Worm (Caenorhabditis elegans): ENCODE results near the gene zyg-12.

Gene zyg-12

ce11 chrII:4953289-4953688, 3.6 kb downstream of the zyg-12 start, which contains the start of gene ndx-3:
Gene ndx-3, plus strand, starts transcription at chrII:4953589.
- TF ChIP-seq ztf-22 (GFP tag; optimal IDR thresholded peaks at IDR 0.05) (no peak), snpc-1.3 (tag; optimal IDR thresholded peaks at IDR 0.05; ENCODE audit: insufficient read depth) (no peak), pha-4 (tag; optimal IDR thresholded peaks at IDR 0.05) (no peak), dpff-1 (tag; optimal IDR thresholded peaks at IDR 0.05) (no peak), lin-35 (GFP tag; optimal IDR thresholded peaks at IDR 0.05) (no peak)

DNA sequence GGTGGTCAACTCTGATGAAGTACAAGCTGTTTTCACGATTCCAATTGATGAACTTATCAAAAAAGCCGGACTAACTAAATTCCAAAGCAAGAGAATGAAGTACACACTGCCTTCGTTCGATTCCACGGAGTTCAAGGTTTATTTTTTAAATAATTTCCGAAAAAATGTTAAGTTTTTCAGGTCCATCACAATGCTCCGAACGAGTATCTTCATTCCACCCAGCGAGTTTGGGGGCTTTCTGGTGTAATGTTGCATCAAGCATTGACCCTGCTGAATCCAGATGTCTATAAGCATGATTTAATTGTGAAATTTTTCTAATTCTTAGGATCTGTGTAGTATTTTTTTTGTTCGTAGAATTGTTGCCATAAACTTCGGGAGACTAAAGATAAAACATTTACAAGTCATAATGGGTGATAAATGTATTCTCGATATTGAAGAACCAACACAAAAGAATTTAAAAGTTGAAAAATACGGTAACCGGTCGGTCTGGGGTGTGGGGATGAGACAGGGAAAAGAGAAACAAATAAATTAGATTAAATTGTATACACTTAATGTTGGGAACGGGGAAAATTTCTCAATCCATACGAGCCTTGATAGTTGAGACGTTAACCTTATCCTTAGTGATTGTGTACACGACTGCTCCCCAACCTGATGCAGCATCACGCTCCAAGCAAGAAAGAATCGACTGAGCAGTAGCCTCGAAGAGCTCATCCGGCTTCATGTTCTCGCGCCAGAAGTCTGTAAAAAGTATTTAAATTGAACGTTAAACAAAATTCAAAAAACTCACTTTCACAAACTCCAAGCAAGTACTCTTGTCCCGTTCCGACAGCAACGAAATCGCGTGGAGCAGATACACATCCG, 4.6 kb downstream of the zyg-12 start:
- TF ChIP-seq ekl-4 (GFP tag; IDR thresholded peaks at IDR 0.05), result 0 out of 2 replicates have a peak, but pooled peaks have one; percentile 9
- no peak for TF ChIP-seq cebp-1 (GFP tag; IDR thresholded peaks at IDR 0.05)
- TF ChIP-seq cebp-1 (tag; optimal IDR thresholded peaks at IDR 0.05), result peak; percentile 27
- no peak for TF ChIP-seq lsy-27 (tag; optimal IDR thresholded peaks at IDR 0.05; ENCODE audit: borderline replicate concordance, insufficient read depth)
- TF ChIP-seq F57C9.4 (tag; optimal IDR thresholded peaks at IDR 0.05), result no peak
- TF ChIP-seq let-607 (tag; optimal IDR thresholded peaks at IDR 0.05), result no peak
- peak; percentile 21 for TF ChIP-seq snpc-3.4 (tag; optimal IDR thresholded peaks at IDR 0.05)
- peak; percentile 50 for TF ChIP-seq madf-6 (GFP tag; IDR thresholded peaks at IDR 0.05)
- 0 out of 2 replicates have a peak, but pooled peaks have one; percentile 30 for TF ChIP-seq B0336.3 (GFP tag; IDR thresholded peaks at IDR 0.05)
- TF ChIP-seq ceh-91 (GFP tag; IDR thresholded peaks at IDR 0.05), result no peak
- no peak for TF ChIP-seq ccch-3 (GFP tag; optimal IDR thresholded peaks at IDR 0.05)
- no peak for TF ChIP-seq dpff-1 (tag; optimal IDR thresholded peaks at IDR 0.05)
- no peak for TF ChIP-seq atf-7 (tag; optimal IDR thresholded peaks at IDR 0.05)
- no peak for TF ChIP-seq snpc-4 (GFP tag; optimal IDR thresholded peaks at IDR 0.05)
- TF ChIP-seq snpc-4 (tag; optimal IDR thresholded peaks at IDR 0.05), result peak in 1 of 4 experiments; percentile 7
- TF ChIP-seq C06A6.2 (GFP tag; conservative IDR thresholded peaks at IDR 0.05), result 0 out of 2 replicates have a peak, but pooled peaks have one; percentile 20
- TF ChIP-seq tlf-1 (GFP tag; optimal IDR thresholded peaks at IDR 0.05), result no peak
- TF ChIP-seq bed-2 (GFP tag; IDR thresholded peaks at IDR 0.05), result no peak
- TF ChIP-seq unc-62 (GFP tag; optimal IDR thresholded peaks at IDR 0.05), result no peak
- no peak for TF ChIP-seq egrh-3 (GFP tag; IDR thresholded peaks at IDR 0.05)
- TF ChIP-seq F55B11.4 (tag; optimal IDR thresholded peaks at IDR 0.05; ENCODE audit: borderline replicate concordance, insufficient read depth), result no peak
- no peak for TF ChIP-seq zim-3 (tag; optimal IDR thresholded peaks at IDR 0.05)
- no peak for TF ChIP-seq mel-28 (tag; optimal IDR thresholded peaks at IDR 0.05; ENCODE audit: borderline replicate concordance)
- TF ChIP-seq Y53G8AR.9 (GFP tag; conservative IDR thresholded peaks at IDR 0.05), result peak; percentile 24; the same call in 1 of the 2 replicates
- TF ChIP-seq madf-3 (GFP tag; IDR thresholded peaks at IDR 0.05), result peak; percentile 82; the same call in 1 of the 2 replicates
- TF ChIP-seq nhr-80 (tag; optimal IDR thresholded peaks at IDR 0.05), result no peak
- TF ChIP-seq ztf-25 (GFP tag; IDR thresholded peaks at IDR 0.05), result no peak
- TF ChIP-seq hsf-1 (GFP tag; IDR thresholded peaks at IDR 0.05), result no peak
- no peak for TF ChIP-seq him-1 (tag; optimal IDR thresholded peaks at IDR 0.05)
- TF ChIP-seq tbp1 (GFP tag; optimal IDR thresholded peaks at IDR 0.05), result peak; percentile 7
- no peak for TF ChIP-seq madf-8 (GFP tag; conservative IDR thresholded peaks at IDR 0.05)
- no peak for TF ChIP-seq nfyb-1 (GFP tag; IDR thresholded peaks at IDR 0.05)
